Fruit fly (Drosophila melanogaster): ENCODE results near the gene CG34165.

Gene CG34165

DNA sequence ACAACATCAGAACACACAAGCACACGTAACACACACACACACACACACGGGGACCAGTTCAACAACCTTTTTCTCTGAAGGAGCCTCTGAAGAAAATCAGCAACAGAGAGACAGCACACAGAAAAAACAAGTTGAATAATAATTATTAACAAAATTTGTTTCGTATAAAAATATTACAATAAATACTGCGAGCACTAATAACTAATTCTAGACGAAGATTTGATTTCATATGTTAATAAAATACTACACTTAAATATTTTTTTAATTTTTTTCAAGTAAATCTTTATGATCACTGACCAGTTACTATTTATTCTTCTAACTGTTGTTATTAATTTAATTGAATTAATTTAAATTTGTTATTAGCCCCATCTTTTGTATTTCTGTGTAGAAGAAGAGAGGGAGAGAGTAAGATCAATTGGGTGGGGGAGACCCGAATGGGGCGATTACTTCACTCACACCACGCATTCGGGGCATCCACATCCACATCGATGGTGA lies 38.9 kb upstream of the CG34165 start (continued):
- no peak for TF ChIP-seq NK7.1 (GFP tag; optimal IDR thresholded peaks at IDR 0.05)
- TF ChIP-seq HLHmδ (GFP tag; optimal IDR thresholded peaks at IDR 0.05), result no peak
- peak; percentile 48 for TF ChIP-seq Xbp1 (GFP tag; optimal IDR thresholded peaks at IDR 0.05)
- TF ChIP-seq dimm (GFP tag; IDR thresholded peaks at IDR 0.05), result no peak
- peak; percentile 67; the same call in 1 of the 2 replicates for TF ChIP-seq ara (GFP tag; IDR thresholded peaks at IDR 0.05)
- TF ChIP-seq Antp (GFP tag; optimal IDR thresholded peaks at IDR 0.05), result no peak
- TF ChIP-seq CG7928 (GFP tag; optimal IDR thresholded peaks at IDR 0.05), result no peak
- no peak for TF ChIP-seq otp (GFP tag; IDR thresholded peaks at IDR 0.05)
- TF ChIP-seq CG18764 (GFP tag; optimal IDR thresholded peaks at IDR 0.05), result peak; percentile 47
- TF ChIP-seq bsh (GFP tag; optimal IDR thresholded peaks at IDR 0.05), result peak; percentile 30 to 93
- no peak for TF ChIP-seq fu2 (GFP tag; optimal IDR thresholded peaks at IDR 0.05)
- no peak for TF ChIP-seq prd (optimal IDR thresholded peaks at IDR 0.05)
- TF ChIP-seq prd (GFP tag; IDR thresholded peaks at IDR 0.05), result peak; percentile 63; the same call in 2 of the 3 replicates
- TF ChIP-seq YL-1 (GFP tag; optimal IDR thresholded peaks at IDR 0.05), result no peak
- TF ChIP-seq CG32772 (GFP tag; IDR thresholded peaks at IDR 0.05), result peak; percentile 56
- TF ChIP-seq trem (tag; optimal IDR thresholded peaks at IDR 0.05), result peak; percentile 94
- TF ChIP-seq CG4328 (GFP tag; optimal IDR thresholded peaks at IDR 0.05), result no peak
- peak; percentile 66 for TF ChIP-seq run (tag; optimal IDR thresholded peaks at IDR 0.05)
- TF ChIP-seq CG14667 (GFP tag; IDR thresholded peaks at IDR 0.05), result peak; percentile 43; the same call in 1 of the 2 replicates
- no peak for TF ChIP-seq chn (GFP tag; optimal IDR thresholded peaks at IDR 0.05)
- peak; percentile 88 for TF ChIP-seq grau (tag; optimal IDR thresholded peaks at IDR 0.05)
- peak; percentile 3 for TF ChIP-seq CG10274 (GFP tag; optimal IDR thresholded peaks at IDR 0.05)
- TF ChIP-seq CG3281 (GFP tag; optimal IDR thresholded peaks at IDR 0.05), result peak; percentile 23
- peak; percentile 89 for TF ChIP-seq fd96Cb (tag; optimal IDR thresholded peaks at IDR 0.05)
- TF ChIP-seq Awh (GFP tag; IDR thresholded peaks at IDR 0.05), result peak; percentile 47; the same call in 1 of the 2 replicates
- no peak for TF ChIP-seq B-H1 (GFP tag; IDR thresholded peaks at IDR 0.05)
- no peak for TF ChIP-seq CG10366 (GFP tag; IDR thresholded peaks at IDR 0.05)
- no peak for TF ChIP-seq ac (GFP tag; optimal IDR thresholded peaks at IDR 0.05)
- no peak for TF ChIP-seq CG9797 (GFP tag; optimal IDR thresholded peaks at IDR 0.05)
- no peak for TF ChIP-seq gro (GFP tag; optimal IDR thresholded peaks at IDR 0.05)
- TF ChIP-seq CG16779 (GFP tag; IDR thresholded peaks at IDR 0.05), result no peak
- peak; percentile 64 for TF ChIP-seq CG15269 (tag; optimal IDR thresholded peaks at IDR 0.05)
- TF ChIP-seq ssp (GFP tag; IDR thresholded peaks at IDR 0.05), result peak; percentile 63; the same call in 1 of the 2 replicates
- no peak for TF ChIP-seq ash1 (GFP tag; optimal IDR thresholded peaks at IDR 0.05)
- no peak for TF ChIP-seq Gug (GFP tag; IDR thresholded peaks at IDR 0.05)
- peak; percentile 55; the same call in 1 of the 2 replicates for TF ChIP-seq ttk (GFP tag; IDR thresholded peaks at IDR 0.05)
- TF ChIP-seq Ada2b (GFP tag; IDR thresholded peaks at IDR 0.05), result no peak
- no peak for TF ChIP-seq toy (GFP tag; IDR thresholded peaks at IDR 0.05)
- TF ChIP-seq CG7786 (GFP tag; optimal IDR thresholded peaks at IDR 0.05), result no peak
- TF ChIP-seq sim (GFP tag; IDR thresholded peaks at IDR 0.05), result peak; percentile 69; the same call in 1 of the 2 replicates
- TF ChIP-seq Doc3 (GFP tag; IDR thresholded peaks at IDR 0.05; ENCODE audit: partially characterized antibody), result no peak
- no peak for TF ChIP-seq CG15514 (GFP tag; optimal IDR thresholded peaks at IDR 0.05)
- no peak for TF ChIP-seq Dfd (GFP tag; optimal IDR thresholded peaks at IDR 0.05)
- peak; percentile 98 for TF ChIP-seq dmrt11E (tag; optimal IDR thresholded peaks at IDR 0.05)
- TF ChIP-seq phol (tag; optimal IDR thresholded peaks at IDR 0.05), result peak; percentile 95
- peak; percentile 57 for TF ChIP-seq Fer3 (tag; optimal IDR thresholded peaks at IDR 0.05)
- no peak for TF ChIP-seq fru (optimal IDR thresholded peaks at IDR 0.05)
- peak; percentile 74 for TF ChIP-seq Nf-YB (GFP tag; optimal IDR thresholded peaks at IDR 0.05)
- TF ChIP-seq vvl (GFP tag; IDR thresholded peaks at IDR 0.05), result peak; percentile 82
- no peak for TF ChIP-seq eyg (GFP tag; optimal IDR thresholded peaks at IDR 0.05)
- no peak for TF ChIP-seq gce (GFP tag; IDR thresholded peaks at IDR 0.05)
- peak; percentile 42; the same call in 1 of the 2 replicates for TF ChIP-seq CG10959 (GFP tag; IDR thresholded peaks at IDR 0.05)

Data from whole organism, embryonic.